Fruit fly (Drosophila melanogaster): ENCODE results near the gene lmgB.

lmgB gene

dm6 chr2L:8481623-8482424 lies 46.6 kb downstream of the lmgB start, which contains the start of gene CG43796 (continued):
- TF ChIP-seq cwo (GFP tag; optimal IDR thresholded peaks at IDR 0.05) (no peak), fd64A (GFP tag; optimal IDR thresholded peaks at IDR 0.05) (no peak), CG13287 (GFP tag; IDR thresholded peaks at IDR 0.05; ENCODE audit: partially characterized antibody) (peak; percentile 13; the same call in 1 of the 2 replicates), vnd (GFP tag; IDR thresholded peaks at IDR 0.05; ENCODE audit: partially characterized antibody) (peak; percentile 49; the same call in 1 of the 3 replicates), CG14860 (GFP tag; IDR thresholded peaks at IDR 0.05; ENCODE audit: partially characterized antibody) (peak; percentile 60), CG32767 (GFP tag; IDR thresholded peaks at IDR 0.05) (no peak), her (GFP tag; optimal IDR thresholded peaks at IDR 0.05) (no peak), ato (GFP tag; IDR thresholded peaks at IDR 0.05; ENCODE audit: partially characterized antibody) (peak; percentile 47), gcm (GFP tag; optimal IDR thresholded peaks at IDR 0.05) (no peak), CG31365 (tag; optimal IDR thresholded peaks at IDR 0.05) (no peak), mld (GFP tag; IDR thresholded peaks at IDR 0.05; ENCODE audit: partially characterized antibody) (peak; percentile 76; the same call in 2 of the 3 replicates), emc (GFP tag; optimal IDR thresholded peaks at IDR 0.05) (no peak), sens-2 (GFP tag; IDR thresholded peaks at IDR 0.05) (no peak), CG7963 (GFP tag; IDR thresholded peaks at IDR 0.05; ENCODE audit: partially characterized antibody) (peak; percentile 65; the same call in 1 of the 3 replicates), CG42726 (GFP tag; IDR thresholded peaks at IDR 0.05; ENCODE audit: partially characterized antibody) (peak; percentile 41), org-1 (GFP tag; optimal IDR thresholded peaks at IDR 0.05) (no peak), unpg (GFP tag; optimal IDR thresholded peaks at IDR 0.05) (no peak), nerfin-2 (GFP tag; IDR thresholded peaks at IDR 0.05; ENCODE audit: partially characterized antibody) (peak; percentile 51; the same call in 1 of the 2 replicates), fu2 (GFP tag; optimal IDR thresholded peaks at IDR 0.05) (no peak), inv (GFP tag; IDR thresholded peaks at IDR 0.05; ENCODE audit: partially characterized antibody) (peak; percentile 43; the same call in 1 of the 2 replicates), maf-S (GFP tag; optimal IDR thresholded peaks at IDR 0.05) (no peak), Xrp1 (GFP tag; IDR thresholded peaks at IDR 0.05) (0 out of 2 replicates have a peak, but pooled peaks have one; percentile 14), Bgb (GFP tag; IDR thresholded peaks at IDR 0.05; ENCODE audit: partially characterized antibody) (peak; percentile 68), twi (tag; optimal IDR thresholded peaks at IDR 0.05) (no peak), CG2116 (GFP tag; optimal IDR thresholded peaks at IDR 0.05) (no peak), kay (GFP tag; optimal IDR thresholded peaks at IDR 0.05) (no peak), bbx (GFP tag; IDR thresholded peaks at IDR 0.05; ENCODE audit: partially characterized antibody) (peak; percentile 77), TFAM (GFP tag; optimal IDR thresholded peaks at IDR 0.05) (no peak), amos (GFP tag; IDR thresholded peaks at IDR 0.05; ENCODE audit: partially characterized antibody) (peak; percentile 69), sd (tag; optimal IDR thresholded peaks at IDR 0.05) (peak; percentile 0), Bdp1 (GFP tag; optimal IDR thresholded peaks at IDR 0.05) (peak; percentile 97), CG12769 (tag; optimal IDR thresholded peaks at IDR 0.05) (no peak), scrt (GFP tag; optimal IDR thresholded peaks at IDR 0.05) (no peak), CG10462 (GFP tag; optimal IDR thresholded peaks at IDR 0.05) (no peak), sim (GFP tag; IDR thresholded peaks at IDR 0.05) (no peak), CTCF (GFP tag; optimal IDR thresholded peaks at IDR 0.05) (peak; percentile 26), tna (GFP tag; IDR thresholded peaks at IDR 0.05; ENCODE audit: partially characterized antibody) (peak; percentile 58; the same call in 1 of the 2 replicates), Dll (GFP tag; IDR thresholded peaks at IDR 0.05; ENCODE audit: partially characterized antibody) (peak; percentile 62; the same call in 2 of the 4 replicates), CG15479 (GFP tag; optimal IDR thresholded peaks at IDR 0.05) (peak; percentile 54), hb (GFP tag; IDR thresholded peaks at IDR 0.05; ENCODE audit: partially characterized antibody) (0 out of 3 replicates have a peak, but pooled peaks have one; percentile 50), Stat92E (GFP tag; optimal IDR thresholded peaks at IDR 0.05) (peak in 1 of 3 experiments; percentile 31), gsb-n (tag; optimal IDR thresholded peaks at IDR 0.05) (no peak), Trl (optimal IDR thresholded peaks at IDR 0.05) (no peak), Trl (GFP tag; optimal IDR thresholded peaks at IDR 0.05) (no peak), CG1832 (GFP tag; optimal IDR thresholded peaks at IDR 0.05) (no peak), CG16813 (GFP tag; IDR thresholded peaks at IDR 0.05; ENCODE audit: partially characterized antibody) (peak; percentile 83), vvl (GFP tag; IDR thresholded peaks at IDR 0.05) (no peak)
